Worm (Caenorhabditis elegans): ENCODE data around the gene K10B4.1.
A peak's percentile ranks its signal among the peaks of the same experiment; 100 is the strongest.

Gene K10B4.1

DNA sequence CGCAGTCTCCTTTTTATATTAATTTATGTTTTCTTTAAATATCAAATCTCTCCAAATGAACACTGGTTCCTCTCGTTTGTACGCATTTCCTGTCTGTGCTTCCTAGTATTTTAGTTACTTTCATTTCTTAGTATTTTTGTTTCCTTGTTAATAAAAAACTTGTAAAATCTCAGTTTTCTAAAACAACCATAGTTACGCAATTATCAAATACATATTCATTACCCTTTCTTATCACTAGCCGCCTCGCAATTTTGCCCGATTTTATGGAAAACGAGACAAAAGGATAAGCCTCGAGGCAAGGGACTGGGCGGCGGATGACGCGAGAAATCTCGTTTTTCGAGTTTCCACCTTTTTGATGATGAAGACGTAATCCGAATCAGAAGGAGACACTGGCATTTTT, 24.0 kb upstream of the K10B4.1 start, which contains the start of gene C50D2.1:
TSS of gene C50D2.1 (plus strand) at position 301 of the 400 bp plus-strand sequence.
- no peak for TF ChIP-seq lin-35 (GFP tag; optimal IDR thresholded peaks at IDR 0.05)
- TF ChIP-seq blmp-1 (tag; optimal IDR thresholded peaks at IDR 0.05): no peak
- TF ChIP-seq nhr-47 (tag; optimal IDR thresholded peaks at IDR 0.05): no peak
- TF ChIP-seq skn-1 (tag; optimal IDR thresholded peaks at IDR 0.05): no peak
- no peak for TF ChIP-seq isw-1 (GFP tag; IDR thresholded peaks at IDR 0.05)
- no peak for TF ChIP-seq ceh-90 (tag; optimal IDR thresholded peaks at IDR 0.05)
- TF ChIP-seq snpc-4 (tag; optimal IDR thresholded peaks at IDR 0.05): no peak
- TF ChIP-seq C34B4.2 (tag; optimal IDR thresholded peaks at IDR 0.05): no peak
- no peak for TF ChIP-seq lin-39 (tag; optimal IDR thresholded peaks at IDR 0.05)
- TF ChIP-seq C16A3.4 (tag; optimal IDR thresholded peaks at IDR 0.05): no peak
- no peak for TF ChIP-seq lin-14 (GFP tag; optimal IDR thresholded peaks at IDR 0.05)

DNA sequence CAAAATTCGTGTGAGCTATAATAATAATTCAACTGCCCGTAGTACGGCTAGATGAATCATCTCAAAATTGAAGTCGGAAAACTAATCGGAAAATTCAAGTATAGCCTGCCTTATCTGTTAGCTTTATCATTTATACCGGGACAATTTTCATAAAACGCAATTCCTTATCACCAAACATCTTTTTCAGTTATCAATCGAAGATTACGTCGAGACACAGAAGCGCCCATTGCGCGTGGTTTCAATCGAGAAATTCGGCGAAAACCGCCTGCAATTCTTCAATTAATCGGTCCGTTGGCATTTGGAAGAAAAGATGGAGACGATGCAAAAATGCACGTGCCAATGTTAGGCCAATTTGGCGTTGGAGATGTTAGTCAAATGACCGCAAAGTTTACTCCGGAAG, 23.0 kb upstream of the K10B4.1 start:
- peak; percentile 37 for TF ChIP-seq blmp-1 (tag; optimal IDR thresholded peaks at IDR 0.05)
- no peak for TF ChIP-seq nhr-76 (tag; optimal IDR thresholded peaks at IDR 0.05)
- TF ChIP-seq pqm-1 (tag; optimal IDR thresholded peaks at IDR 0.05): peak; percentile 21
- peak in 1 of 2 experiments; percentile 31 for TF ChIP-seq mdl-1 (tag; optimal IDR thresholded peaks at IDR 0.05)
- TF ChIP-seq nhr-20 (tag; optimal IDR thresholded peaks at IDR 0.05): peak; percentile 5
- no peak for TF ChIP-seq lin-14 (GFP tag; optimal IDR thresholded peaks at IDR 0.05)
- peak; percentile 70 for TF ChIP-seq nhr-85 (tag)

ce11 chrII:116916-117315, 18.4 kb upstream of the K10B4.1 start, which contains the start of gene srt-54:
Gene srt-54, plus strand, starts transcription at chrII:117216.
- TF ChIP-seq nhr-11 (tag; optimal IDR thresholded peaks at IDR 0.05) (no peak), lir-3 (tag; optimal IDR thresholded peaks at IDR 0.05; ENCODE audit: poor library complexity) (no peak), sox-4 (tag; optimal IDR thresholded peaks at IDR 0.05) (no peak), lsy-2 (tag; optimal IDR thresholded peaks at IDR 0.05) (no peak), hlh-17 (GFP tag; optimal IDR thresholded peaks at IDR 0.05; ENCODE audit: borderline replicate concordance) (no peak), unc-130 (tag; optimal IDR thresholded peaks at IDR 0.05) (no peak), tbx-2 (tag; optimal IDR thresholded peaks at IDR 0.05) (no peak), blmp-1 (tag; optimal IDR thresholded peaks at IDR 0.05) (no peak), zip-4 (GFP tag; optimal IDR thresholded peaks at IDR 0.05) (no peak), hpl-2 (GFP tag; optimal IDR thresholded peaks at IDR 0.05) (no peak), egl-13 (tag; optimal IDR thresholded peaks at IDR 0.05) (no peak), lin-13 (GFP tag; optimal IDR thresholded peaks at IDR 0.05) (no peak), ceh-88 (GFP tag; IDR thresholded peaks at IDR 0.05) (no peak), grh-1 (GFP tag; IDR thresholded peaks at IDR 0.05) (no peak), unc-98 (GFP tag; IDR thresholded peaks at IDR 0.05) (no peak), efl-1 (optimal IDR thresholded peaks at IDR 0.05) (no peak), efl-1 (GFP tag; optimal IDR thresholded peaks at IDR 0.05 in 1 of 2) (no peak), lin-14 (GFP tag; optimal IDR thresholded peaks at IDR 0.05) (no peak), hlh-4 (tag; optimal IDR thresholded peaks at IDR 0.05) (no peak)

- TF ChIP-seq C16A3.4 (tag; optimal IDR thresholded peaks at IDR 0.05): no peak
These were observed 14.1 kb upstream of the K10B4.1 start, which contains the start of gene K10B4.3 for ce11 chrII:121121-121520. Gene K10B4.3, minus strand, starts transcription at chrII:121221.

ce11 chrII:122008-122407, 13.3 kb upstream of the K10B4.1 start:
- TF ChIP-seq nhr-19 (GFP tag; conservative IDR thresholded peaks at IDR 0.05) (no peak), nhr-12 (tag; optimal IDR thresholded peaks at IDR 0.05) (no peak), rnt-1 (tag; optimal IDR thresholded peaks at IDR 0.05) (no peak), hlh-4 (tag; optimal IDR thresholded peaks at IDR 0.05) (no peak), unc-98 (GFP tag; IDR thresholded peaks at IDR 0.05) (no peak), ceh-8 (GFP tag; optimal IDR thresholded peaks at IDR 0.05) (no peak), ceh-90 (tag; optimal IDR thresholded peaks at IDR 0.05) (no peak), lin-35 (GFP tag; optimal IDR thresholded peaks at IDR 0.05) (peak; percentile 1 to 53), swsn-7 (tag; optimal IDR thresholded peaks at IDR 0.05) (peak; percentile 1), blmp-1 (tag; optimal IDR thresholded peaks at IDR 0.05) (peak; percentile 83), dpl-1 (GFP tag; optimal IDR thresholded peaks at IDR 0.05) (no peak), nhr-85 (tag) (peak; percentile 89), ceh-88 (GFP tag; IDR thresholded peaks at IDR 0.05) (no peak), unc-86 (tag; optimal IDR thresholded peaks at IDR 0.05) (no peak), sup-37 (GFP tag; optimal IDR thresholded peaks at IDR 0.05) (no peak), lin-13 (GFP tag; optimal IDR thresholded peaks at IDR 0.05) (no peak), fkh-4 (tag; optimal IDR thresholded peaks at IDR 0.05; ENCODE audit: borderline replicate concordance) (no peak), F16B12.6 (tag; optimal IDR thresholded peaks at IDR 0.05) (no peak), nhr-20 (tag; optimal IDR thresholded peaks at IDR 0.05) (peak; percentile 43), nhr-77 (tag; optimal IDR thresholded peaks at IDR 0.05) (no peak), pax-3 (tag; optimal IDR thresholded peaks at IDR 0.05) (no peak), mab-9 (GFP tag; IDR thresholded peaks at IDR 0.05) (no peak)
